Worm (Caenorhabditis elegans) whole organism, L2 larva: ENCODE results near the gene hst-1.
A peak's percentile ranks its signal among the peaks of the same experiment; 100 is the strongest.

ENCODE experiments used
- C34F6.9 ChIP-seq: fragments of 150-350 bp; optimal IDR thresholded peaks from 2 replicates; lab custom pipeline; 2014; ENCODE audit warnings: missing biosample characterization, missing genetic modification characterization
- F13H6.1 ChIP-seq: sonication (generic microtip); optimal IDR thresholded peaks from 2 replicates; lab custom pipeline; 2016; ENCODE audit warnings: missing genetic modification characterization, missing compliant biosample characterization
- R02D3.7 ChIP-seq: fragments of 150-350 bp; optimal IDR thresholded peaks from 2 replicates; lab custom pipeline; 2014; ENCODE audit warnings: missing biosample characterization, missing genetic modification characterization
- Y55F3AM.14 ChIP-seq: fragments of 200-800 bp; sonication (Bioruptor generic); optimal IDR thresholded peaks from 2 replicates; lab custom pipeline; 2018; ENCODE audit warnings: mild to moderate bottlenecking, missing genetic modification characterization, missing compliant biosample characterization
- alr-1 ChIP-seq: fragments of 150-350 bp; optimal IDR thresholded peaks from 2 replicates; lab custom pipeline; 2014; ENCODE audit warnings: missing biosample characterization, missing genetic modification characterization
- aly-2 ChIP-seq: fragments of 150-350 bp; optimal IDR thresholded peaks from 2 replicates; lab custom pipeline; 2014; ENCODE audit warnings: missing biosample characterization, missing genetic modification characterization
- blmp-1 ChIP-seq: sonication (generic microtip); optimal IDR thresholded peaks from 2 replicates; lab custom pipeline; 2017; ENCODE audit warnings: missing genetic modification characterization, mild to moderate bottlenecking, missing compliant biosample characterization, antibody characterized with exemption, moderate library complexity; ENCODE audit not compliant: insufficient read depth
- ceh-16 ChIP-seq: fragments of 150-350 bp; optimal IDR thresholded peaks from 2 replicates; lab custom pipeline; 2014; ENCODE audit warnings: missing biosample characterization, missing genetic modification characterization
- crh-2 ChIP-seq: sonication (generic microtip); optimal IDR thresholded peaks from 2 replicates; lab custom pipeline; 2017; ENCODE audit warnings: missing biosample characterization, missing genetic modification characterization
- dmd-4 ChIP-seq: sonication (generic microtip); optimal IDR thresholded peaks from 2 replicates; lab custom pipeline; 2017; ENCODE audit warnings: missing biosample characterization, missing genetic modification characterization
- egl-27 ChIP-seq: sonication (generic microtip); optimal IDR thresholded peaks from 3 replicates; lab custom pipeline; 2017; ENCODE audit warnings: missing biosample characterization, missing genetic modification reagents, missing genetic modification characterization
- elt-1 ChIP-seq: fragments of 150-350 bp; optimal IDR thresholded peaks from 2 replicates; lab custom pipeline; 2014; ENCODE audit warnings: missing biosample characterization, missing genetic modification characterization
- elt-3 ChIP-seq: sonication (generic microtip); optimal IDR thresholded peaks from 2 replicates; lab custom pipeline; 2017; ENCODE audit warnings: missing biosample characterization, missing genetic modification characterization
- fos-1 ChIP-seq: fragments of 150-350 bp; optimal IDR thresholded peaks from 2 replicates; lab custom pipeline; 2014; ENCODE audit warnings: missing biosample characterization, missing genetic modification characterization
- lin-11 ChIP-seq: fragments of 150-350 bp; sonication (generic microtip); optimal IDR thresholded peaks from 2 replicates; lab custom pipeline; 2014; ENCODE audit warnings: missing biosample characterization, missing genetic modification characterization, inconsistent platforms, mixed read lengths
- lin-13 ChIP-seq: fragments of 150-350 bp; optimal IDR thresholded peaks from 2 replicates; lab custom pipeline; 2014; ENCODE audit warnings: missing biosample characterization, missing genetic modification reagents, missing genetic modification characterization
- lin-39 ChIP-seq: fragments of 150-350 bp; optimal IDR thresholded peaks from 2 replicates; lab custom pipeline; 2014; ENCODE audit warnings: missing biosample characterization, missing genetic modification reagents, missing genetic modification characterization
- lsy-2 ChIP-seq, 2 experiments: fragments of 150-350 bp in 1 of 2; sonication (generic microtip) in 1 of 2; optimal IDR thresholded peaks; 2 replicates each; lab custom pipeline; 2014 to 2017; ENCODE audit warnings: missing biosample characterization in 2 of 2, missing genetic modification characterization in 2 of 2
- mab-5 ChIP-seq: fragments of 150-350 bp; optimal IDR thresholded peaks from 2 replicates; lab custom pipeline; 2014; ENCODE audit warnings: missing biosample characterization, missing genetic modification characterization
- mbf-1 ChIP-seq: sonication (generic microtip); optimal IDR thresholded peaks from 2 replicates; lab custom pipeline; 2017; ENCODE audit warnings: missing biosample characterization, missing genetic modification characterization
- mdl-1 ChIP-seq, 2 experiments: fragments of 150-350 bp in 1 of 2; sonication (generic microtip) in 1 of 2; optimal IDR thresholded peaks; 2 replicates each; lab custom pipeline; 2017; ENCODE audit warnings: missing biosample characterization in 2 of 2, missing genetic modification characterization in 2 of 2
- nhr-10 ChIP-seq: sonication (generic microtip); optimal IDR thresholded peaks from 2 replicates; lab custom pipeline; 2017; ENCODE audit warnings: missing biosample characterization, missing genetic modification characterization
- nhr-12 ChIP-seq: fragments of 150-350 bp; optimal IDR thresholded peaks from 2 replicates; lab custom pipeline; 2014; ENCODE audit warnings: missing biosample characterization, missing genetic modification characterization
- nhr-129 ChIP-seq: fragments of 150-350 bp; optimal IDR thresholded peaks from 2 replicates; lab custom pipeline; 2014; ENCODE audit warnings: missing biosample characterization, missing genetic modification characterization
- nhr-21 ChIP-seq: fragments of 150-350 bp; optimal IDR thresholded peaks from 2 replicates; lab custom pipeline; 2014; ENCODE audit warnings: missing biosample characterization, missing genetic modification characterization
- nhr-23 ChIP-seq: fragments of 150-350 bp; optimal IDR thresholded peaks from 2 replicates; lab custom pipeline; 2014; ENCODE audit warnings: missing biosample characterization, missing genetic modification reagents, missing genetic modification characterization
- nhr-237 ChIP-seq: fragments of 150-350 bp; optimal IDR thresholded peaks from 2 replicates; lab custom pipeline; 2014; ENCODE audit warnings: missing biosample characterization, missing genetic modification characterization
- nhr-25 ChIP-seq: fragments of 150-350 bp; sonication (generic microtip); optimal IDR thresholded peaks from 3 replicates; lab custom pipeline; 2014; ENCODE audit warnings: missing biosample characterization, missing genetic modification characterization
- nhr-6 ChIP-seq: fragments of 150-350 bp; optimal IDR thresholded peaks from 2 replicates; lab custom pipeline; 2014; ENCODE audit warnings: missing biosample characterization, missing genetic modification characterization
- nhr-77 ChIP-seq: fragments of 150-350 bp; optimal IDR thresholded peaks from 2 replicates; lab custom pipeline; 2014; ENCODE audit warnings: missing biosample characterization, missing genetic modification characterization
- peb-1 ChIP-seq: fragments of 150-350 bp; optimal IDR thresholded peaks from 2 replicates; lab custom pipeline; 2014; ENCODE audit warnings: missing biosample characterization, missing genetic modification characterization
- sem-4 ChIP-seq: fragments of 150-350 bp; optimal IDR thresholded peaks from 2 replicates; lab custom pipeline; 2014; ENCODE audit warnings: missing biosample characterization, missing genetic modification reagents, missing genetic modification characterization
- skn-1 ChIP-seq: sonication (generic microtip); optimal IDR thresholded peaks from 2 replicates; lab custom pipeline; 2017; ENCODE audit warnings: missing biosample characterization, missing genetic modification characterization
- sma-3 ChIP-seq: sonication (generic microtip); optimal IDR thresholded peaks from 2 replicates; lab custom pipeline; 2016; ENCODE audit warnings: missing genetic modification reagents, missing genetic modification characterization, missing compliant biosample characterization
- snpc-4 ChIP-seq: fragments of 150-350 bp; optimal IDR thresholded peaks from 2 replicates; lab custom pipeline; 2014; ENCODE audit warnings: missing biosample characterization, missing genetic modification characterization
- unc-39 ChIP-seq: fragments of 150-350 bp; optimal IDR thresholded peaks from 2 replicates; lab custom pipeline; 2014; ENCODE audit warnings: missing biosample characterization, missing genetic modification characterization
- unc-55 ChIP-seq: fragments of 150-350 bp; sonication (generic microtip); optimal IDR thresholded peaks from 3 replicates; lab custom pipeline; 2014; ENCODE audit warnings: missing biosample characterization, missing genetic modification reagents, missing genetic modification characterization
- zag-1 ChIP-seq: fragments of 150-350 bp; optimal IDR thresholded peaks from 2 replicates; lab custom pipeline; 2014; ENCODE audit warnings: missing biosample characterization, missing genetic modification characterization
- ztf-1 ChIP-seq: fragments of 200-800 bp; sonication (Bioruptor generic); conservative IDR thresholded peaks from 2 replicates; pipeline ENCODE4 v1.3.6; 2022; ENCODE audit warnings: missing genetic modification characterization, missing compliant biosample characterization
- ztf-11 ChIP-seq: sonication (generic microtip); optimal IDR thresholded peaks from 2 replicates; lab custom pipeline; 2017; ENCODE audit warnings: missing biosample characterization, missing genetic modification characterization

Gene hst-1

DNA sequence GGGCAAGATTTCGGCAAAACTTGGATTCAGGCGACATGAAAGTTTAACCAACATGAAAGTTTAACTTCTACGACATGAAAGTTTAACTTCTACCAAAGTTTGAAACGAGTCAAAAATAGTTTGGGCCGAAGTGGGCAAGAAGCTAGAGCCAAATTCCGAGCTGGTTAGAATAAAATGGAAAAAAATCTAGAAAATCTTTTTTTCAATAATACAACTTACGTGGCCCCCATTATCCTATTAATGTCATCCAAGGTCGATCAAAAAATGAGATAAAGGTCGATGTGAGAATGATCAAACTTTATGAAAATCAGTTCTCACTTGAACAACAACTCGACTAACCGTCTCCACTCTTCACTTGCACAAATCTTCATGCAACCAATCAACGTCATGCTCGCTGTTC is 14.0 kb downstream of the hst-1 start, which contains the start of gene F08B4.8:
F08B4.8 (plus strand) TSS at position 301 of the 400 bp plus-strand sequence.
- TF ChIP-seq lin-11 (tag; lab: Kevin White, UChicago) (no peak), ztf-1 (no peak), lin-39 (no peak), nhr-21 (tag; lab: Kevin White, UChicago) (no peak), egl-27 (tag; lab: Kevin White, UChicago) (no peak), nhr-77 (no peak), nhr-23 (tag; lab: Kevin White, UChicago) (no peak), mdl-1 (tag; optimal IDR thresholded peaks at IDR 0.05; lab: Kevin White, UChicago) (no peak), snpc-4 (tag; lab: Kevin White, UChicago) (no peak), skn-1 (tag; lab: Kevin White, UChicago) (no peak), nhr-237 (tag; lab: Kevin White, UChicago) (no peak), Y55F3AM.14 (GFP tag; lab: Kevin White, UChicago) (no peak), F13H6.1 (tag; lab: Kevin White, UChicago) (no peak), sem-4 (tag; lab: Kevin White, UChicago) (no peak), ztf-11 (tag; lab: Kevin White, UChicago) (no peak), aly-2 (tag; lab: Kevin White, UChicago) (no peak), mbf-1 (tag; lab: Kevin White, UChicago) (no peak), crh-2 (tag; lab: Kevin White, UChicago) (no peak), lin-13 (GFP tag; lab: Kevin White, UChicago) (no peak), R02D3.7 (no peak)

ce11 chrIV:8673733-8674375 is 17.5 kb downstream of the hst-1 start:
- TF ChIP-seq blmp-1 (tag; lab: Kevin White, UChicago), result no peak
- no peak for TF ChIP-seq unc-39 (tag; lab: Kevin White, UChicago)
- no peak for TF ChIP-seq lin-13 (GFP tag; lab: Kevin White, UChicago)
- TF ChIP-seq elt-3, result no peak
- TF ChIP-seq fos-1, result no peak
- no peak for TF ChIP-seq nhr-25 (tag; lab: Kevin White, UChicago)
- no peak for TF ChIP-seq crh-2 (tag; lab: Kevin White, UChicago)
- TF ChIP-seq nhr-21 (tag; lab: Kevin White, UChicago), result no peak
- no peak for TF ChIP-seq snpc-4 (tag; lab: Kevin White, UChicago)
- no peak for TF ChIP-seq ztf-11 (tag; lab: Kevin White, UChicago)

DNA sequence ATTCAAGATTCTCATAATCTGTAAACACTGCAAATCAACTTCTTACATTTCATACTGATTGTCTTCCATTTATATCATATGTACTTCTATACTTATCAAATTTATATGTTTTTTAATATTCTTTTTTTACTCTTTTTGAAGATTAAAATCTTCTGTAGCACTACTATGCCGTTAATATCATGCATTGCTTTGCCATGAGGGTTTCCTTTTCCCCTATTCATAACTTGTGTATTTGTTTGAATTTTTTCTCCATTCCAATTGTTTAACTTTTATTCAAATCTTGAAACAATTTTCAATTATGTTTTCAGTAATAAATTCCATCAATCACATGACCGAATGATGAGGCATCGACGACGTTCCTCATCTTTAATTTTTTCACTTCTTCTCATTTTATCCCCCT is 22.7 kb downstream of the hst-1 start, which contains the start of gene cdh-5:
cdh-5 (plus strand) TSS at position 301 of the 400 bp plus-strand sequence.
- TF ChIP-seq nhr-129 (tag; lab: Kevin White, UChicago) (no peak), lin-39 (no peak), dmd-4 (tag; lab: Kevin White, UChicago) (no peak), ceh-16 (tag; lab: Kevin White, UChicago) (no peak), F13H6.1 (tag; lab: Kevin White, UChicago) (no peak), alr-1 (tag; lab: Kevin White, UChicago) (no peak), sma-3 (GFP tag; lab: Kevin White, UChicago) (no peak), nhr-10 (tag; lab: Kevin White, UChicago) (no peak), lsy-2 (tag; optimal IDR thresholded peaks at IDR 0.05; lab: Kevin White, UChicago) (no peak), mbf-1 (tag; lab: Kevin White, UChicago) (no peak), nhr-23 (tag; lab: Kevin White, UChicago) (no peak), ztf-1 (no peak), elt-3 (no peak), nhr-77 (no peak), nhr-6 (tag; lab: Kevin White, UChicago) (no peak), sem-4 (tag; lab: Kevin White, UChicago) (no peak)

DNA sequence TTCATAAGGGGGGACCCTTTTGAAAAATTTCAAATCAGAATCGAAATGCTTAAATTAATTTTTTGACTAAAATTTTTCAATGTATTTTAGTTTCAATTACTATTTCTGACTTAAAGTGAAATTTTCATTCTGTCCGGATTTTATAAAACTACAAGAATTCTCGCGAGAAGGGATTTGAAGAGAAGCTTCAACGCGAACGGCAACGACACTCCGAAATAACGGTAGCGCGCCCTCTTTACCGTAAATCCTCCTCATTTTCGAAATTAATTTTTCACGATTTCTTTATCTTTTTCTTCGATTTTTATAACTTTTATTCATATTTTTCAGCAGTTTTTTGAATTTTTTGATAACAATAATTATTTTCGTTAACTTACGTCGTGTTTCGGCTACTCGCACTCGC is 25.5 kb downstream of the hst-1 start:
- TF ChIP-seq lin-13 (GFP tag; lab: Kevin White, UChicago), result no peak
- peak; percentile 17 for TF ChIP-seq C34F6.9 (tag; lab: Kevin White, UChicago)
- no peak for TF ChIP-seq nhr-77
- TF ChIP-seq alr-1 (tag; lab: Kevin White, UChicago), result no peak
- no peak for TF ChIP-seq nhr-12 (tag; lab: Kevin White, UChicago)
- TF ChIP-seq peb-1 (tag; lab: Kevin White, UChicago), result no peak
- TF ChIP-seq elt-3, result no peak
- TF ChIP-seq unc-55 (GFP tag; lab: Kevin White, UChicago), result peak; percentile 15
- peak; percentile 21 for TF ChIP-seq R02D3.7
- TF ChIP-seq nhr-237 (tag; lab: Kevin White, UChicago), result no peak
- TF ChIP-seq elt-1, result no peak
- no peak for TF ChIP-seq mab-5 (tag; lab: Kevin White, UChicago)
- no peak for TF ChIP-seq ceh-16 (tag; lab: Kevin White, UChicago)
- no peak for TF ChIP-seq nhr-21 (tag; lab: Kevin White, UChicago)
- TF ChIP-seq zag-1, result no peak
- TF ChIP-seq aly-2 (tag; lab: Kevin White, UChicago), result no peak
- no peak for TF ChIP-seq nhr-23 (tag; lab: Kevin White, UChicago)
